Fruit fly (Drosophila melanogaster): ENCODE results near the gene CG31810.
A peak's percentile ranks its signal among the peaks of the same experiment; 100 is the strongest.

The CG31810 gene

DNA sequence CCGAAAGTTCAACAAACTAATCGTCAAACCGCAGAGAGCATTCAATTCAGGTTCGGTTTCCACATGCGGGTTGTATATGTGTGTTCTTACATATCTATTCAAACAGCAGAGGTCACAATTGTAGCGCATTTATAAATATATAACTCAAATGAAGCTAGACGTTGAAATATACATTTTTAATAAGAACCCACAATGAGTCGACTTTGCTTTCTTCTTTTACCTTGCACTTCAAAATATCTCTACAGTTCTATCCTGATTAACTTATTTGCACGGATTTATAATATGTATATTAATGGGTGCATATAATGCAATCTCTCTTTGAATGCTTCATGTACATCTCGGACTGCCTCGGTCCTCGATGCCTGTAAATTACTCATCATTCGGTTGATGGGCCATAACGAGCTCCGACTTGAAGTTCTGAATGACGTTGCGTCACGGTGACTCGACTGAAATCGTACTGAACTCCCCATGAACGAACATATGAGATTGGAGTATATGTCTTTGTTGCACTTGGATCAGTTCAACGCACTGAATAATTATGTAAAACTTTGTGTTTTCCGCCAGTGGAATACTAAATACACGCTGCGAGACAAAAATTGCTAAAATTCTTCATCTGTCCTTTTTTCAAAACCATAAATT lies 33.7 kb downstream of the CG31810 start:
- TF ChIP-seq lola (GFP tag; optimal IDR thresholded peaks at IDR 0.05) (no peak), usp (GFP tag; optimal IDR thresholded peaks at IDR 0.05) (no peak), CG32264 (GFP tag; optimal IDR thresholded peaks at IDR 0.05) (peak; percentile 2), rgr (GFP tag; optimal IDR thresholded peaks at IDR 0.05) (peak; percentile 68), sage (GFP tag; optimal IDR thresholded peaks at IDR 0.05) (no peak), jim (GFP tag; optimal IDR thresholded peaks at IDR 0.05) (no peak), pan (optimal IDR thresholded peaks at IDR 0.05) (no peak), fru (GFP tag; optimal IDR thresholded peaks at IDR 0.05) (peak; percentile 64), h (GFP tag; optimal IDR thresholded peaks at IDR 0.05) (peak; percentile 65), Vsx2 (GFP tag; optimal IDR thresholded peaks at IDR 0.05; ENCODE audit: partially characterized antibody) (no peak), dl (GFP tag; optimal IDR thresholded peaks at IDR 0.05; ENCODE audit: insufficient read depth in 1 of 2, partially characterized antibody in 2 of 2) (peak in 1 of 2 experiments; percentile 1), GATAd (GFP tag; optimal IDR thresholded peaks at IDR 0.05) (no peak), N (GFP tag; optimal IDR thresholded peaks at IDR 0.05) (no peak), Hnf4 (GFP tag; optimal IDR thresholded peaks at IDR 0.05) (peak; percentile 50), Abd-B (GFP tag; optimal IDR thresholded peaks at IDR 0.05) (no peak), br (GFP tag; optimal IDR thresholded peaks at IDR 0.05) (peak; percentile 68), Jra (GFP tag; optimal IDR thresholded peaks at IDR 0.05) (peak; percentile 20), Myc (optimal IDR thresholded peaks at IDR 0.05) (no peak), foxo (GFP tag; optimal IDR thresholded peaks at IDR 0.05) (peak in 1 of 2 experiments; percentile 53), tai (GFP tag; optimal IDR thresholded peaks at IDR 0.05) (peak; percentile 64), HLH106 (tag; optimal IDR thresholded peaks at IDR 0.05) (peak; percentile 64), woc (GFP tag; optimal IDR thresholded peaks at IDR 0.05) (no peak), CG9705 (GFP tag; optimal IDR thresholded peaks at IDR 0.05) (no peak), Hr78 (GFP tag; optimal IDR thresholded peaks at IDR 0.05) (no peak), dmrt93B (GFP tag; optimal IDR thresholded peaks at IDR 0.05) (no peak), Rel (GFP tag; optimal IDR thresholded peaks at IDR 0.05) (no peak), Rel (tag; optimal IDR thresholded peaks at IDR 0.05) (no peak), Dif (GFP tag; optimal IDR thresholded peaks at IDR 0.05; ENCODE audit: partially characterized antibody) (no peak), OdsH (GFP tag; optimal IDR thresholded peaks at IDR 0.05) (peak; percentile 45), Dfd (GFP tag; optimal IDR thresholded peaks at IDR 0.05) (no peak), Mio (GFP tag; optimal IDR thresholded peaks at IDR 0.05) (no peak), brk (GFP tag; optimal IDR thresholded peaks at IDR 0.05) (no peak), sv (GFP tag; optimal IDR thresholded peaks at IDR 0.05) (no peak), ey (GFP tag; optimal IDR thresholded peaks at IDR 0.05) (peak; percentile 49), CrebA (GFP tag; optimal IDR thresholded peaks at IDR 0.05; ENCODE audit: borderline replicate concordance) (no peak), Sp1 (GFP tag; optimal IDR thresholded peaks at IDR 0.05) (peak; percentile 57), Hr83 (GFP tag; optimal IDR thresholded peaks at IDR 0.05; ENCODE audit: poor library complexity, severe bottlenecking) (no peak), dsf (GFP tag; optimal IDR thresholded peaks at IDR 0.05; ENCODE audit: borderline replicate concordance) (no peak), psq (GFP tag; optimal IDR thresholded peaks at IDR 0.05) (peak; percentile 41)

DNA sequence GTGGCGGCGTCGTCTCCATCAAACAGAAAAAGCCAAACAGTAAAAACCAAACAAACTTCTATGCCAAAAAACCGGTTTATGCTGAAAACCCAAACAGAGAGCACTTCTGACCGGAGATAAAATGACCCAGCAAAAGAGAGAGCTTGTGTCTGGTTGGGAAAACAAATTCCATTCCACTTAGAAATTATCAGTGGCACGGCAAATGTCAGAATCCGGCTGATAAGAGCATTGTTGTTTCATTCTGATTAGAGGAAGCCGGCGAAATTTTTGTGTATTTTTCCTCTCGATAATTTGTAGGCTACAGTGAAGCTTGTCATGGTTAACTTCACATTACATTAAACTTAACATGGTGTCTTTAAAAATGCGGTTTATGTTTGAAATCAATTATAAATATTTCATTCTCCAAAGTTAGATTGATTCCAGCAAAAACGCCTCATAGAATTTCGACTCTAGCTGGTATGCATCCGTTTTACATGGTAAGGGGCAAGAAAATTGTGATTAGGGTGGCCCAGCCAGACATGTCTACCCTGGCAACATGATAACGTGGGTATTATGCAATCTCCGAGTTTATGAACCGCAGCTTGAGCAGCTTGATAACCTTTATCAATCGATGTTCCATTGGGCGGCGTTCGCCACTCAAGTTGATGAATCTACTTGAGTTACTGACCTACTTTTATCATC lies 34.6 kb downstream of the CG31810 start:
- TF ChIP-seq sage (GFP tag; optimal IDR thresholded peaks at IDR 0.05) (no peak), ey (GFP tag; optimal IDR thresholded peaks at IDR 0.05) (peak; percentile 56), fru (GFP tag; optimal IDR thresholded peaks at IDR 0.05) (peak; percentile 55), HLH106 (tag; optimal IDR thresholded peaks at IDR 0.05) (peak; percentile 11), h (GFP tag; optimal IDR thresholded peaks at IDR 0.05) (peak; percentile 48), br (GFP tag; optimal IDR thresholded peaks at IDR 0.05) (no peak), rgr (GFP tag; optimal IDR thresholded peaks at IDR 0.05) (peak; percentile 56), OdsH (GFP tag; optimal IDR thresholded peaks at IDR 0.05) (peak; percentile 33), foxo (GFP tag; optimal IDR thresholded peaks at IDR 0.05) (peak in 1 of 2 experiments; percentile 69), brk (GFP tag; optimal IDR thresholded peaks at IDR 0.05) (no peak)

All from whole organism, wandering third instar larva.